Worm (Caenorhabditis elegans) whole organism, early embryonic: ENCODE measurements around the gene T25B2.4.

Experiments used
- F13C5.2 ChIP-seq: sonication (generic microtip); optimal IDR thresholded peaks from 2 replicates; lab custom pipeline; 2017; ENCODE audit warnings: mild to moderate bottlenecking, missing genetic modification characterization, inconsistent platforms, missing compliant biosample characterization
- ama-1 ChIP-seq: fragments of 150-350 bp; optimal IDR thresholded peaks from 2 replicates; lab custom pipeline; 2014
- ceh-36 ChIP-seq: sonication (generic microtip); optimal IDR thresholded peaks from 2 replicates; lab custom pipeline; 2016; ENCODE audit warnings: missing genetic modification characterization, inconsistent platforms, missing compliant biosample characterization
- ets-7 ChIP-seq: sonication (generic microtip); optimal IDR thresholded peaks from 2 replicates; lab custom pipeline; 2016; ENCODE audit warnings: missing genotype, missing genetic modification characterization, missing compliant biosample characterization
- hmg-4 ChIP-seq: fragments of 200-800 bp; sonication (Bioruptor generic); optimal IDR thresholded peaks from 2 replicates; lab custom pipeline; 2018; ENCODE audit warnings: mild to moderate bottlenecking, missing genetic modification characterization, missing compliant biosample characterization
- pes-1 ChIP-seq: fragments of 200-800 bp; sonication (Bioruptor generic); IDR thresholded peaks from 2 replicates; pipeline ENCODE4 v1.3.6; 2022; ENCODE audit warnings: missing genetic modification reagents, missing genetic modification characterization, missing compliant biosample characterization
- sea-1 ChIP-seq: fragments of 200-800 bp; sonication (Bioruptor generic); conservative IDR thresholded peaks from 2 replicates; pipeline ENCODE4 v1.3.6; 2022; ENCODE audit warnings: missing genetic modification characterization, missing compliant biosample characterization
- tbx-11 ChIP-seq: fragments of 200-800 bp; sonication (Bioruptor generic); IDR thresholded peaks from 2 replicates; pipeline ENCODE4 v1.3.6; 2022; ENCODE audit warnings: missing genetic modification characterization, missing compliant biosample characterization
- tbx-37 ChIP-seq: fragments of 200-800 bp; sonication (Bioruptor generic); conservative IDR thresholded peaks from 2 replicates; pipeline ENCODE4 v1.3.6; 2022; ENCODE audit warnings: missing genetic modification reagents, missing genetic modification characterization, missing compliant biosample characterization

- TF ChIP-seq hmg-4 (GFP tag; lab: Kevin White, UChicago) (no peak), F13C5.2 (tag; lab: Kevin White, UChicago) (no peak), ets-7 (tag; lab: Kevin White, UChicago) (no peak), ama-1 (no peak), sea-1 (GFP tag; lab: Robert Waterston, UW) (no peak), tbx-11 (GFP tag; lab: Robert Waterston, UW) (no peak), tbx-37 (GFP tag; lab: Robert Waterston, UW) (no peak), ceh-36 (no peak), pes-1 (no peak)
Measured at ce11 chrX:6189955-6190354, 11.9 kb downstream of the T25B2.4 start, which contains the start of gene T13C5.9.
